Worm (Caenorhabditis elegans) whole organism, mixed stage, embryonic: ENCODE results near the gene sdpn-1.

Experiments
- bed-3 ChIP-seq: fragments of 200-800 bp; sonication (Bioruptor generic); optimal IDR thresholded peaks from 3 replicates; lab custom pipeline; 2018; ENCODE audit warnings: mild to moderate bottlenecking, missing genetic modification characterization, moderate library complexity, missing compliant biosample characterization
- blmp-1 ChIP-seq: fragments of 150-350 bp; optimal IDR thresholded peaks from 2 replicates; lab custom pipeline; 2014; ENCODE audit warnings: missing biosample characterization, missing genetic modification characterization
- ces-1 ChIP-seq: fragments of 150-350 bp; optimal IDR thresholded peaks from 2 replicates; lab custom pipeline; 2014; ENCODE audit warnings: missing biosample characterization, missing genetic modification reagents, missing genetic modification characterization
- elt-1 ChIP-seq: sonication (generic microtip); optimal IDR thresholded peaks from 2 replicates; lab custom pipeline; 2017; ENCODE audit warnings: missing genetic modification characterization, mild to moderate bottlenecking, missing compliant biosample characterization, antibody characterized with exemption, moderate library complexity, borderline replicate concordance; ENCODE audit not compliant: insufficient read depth
- elt-3 ChIP-seq: fragments of 150-350 bp; optimal IDR thresholded peaks from 2 replicates; lab custom pipeline; 2014; ENCODE audit warnings: missing biosample characterization, missing genetic modification characterization
- lsy-2 ChIP-seq: fragments of 150-350 bp; optimal IDR thresholded peaks from 2 replicates; lab custom pipeline; 2014; ENCODE audit warnings: missing biosample characterization, missing genetic modification characterization
- nhr-2 ChIP-seq: fragments of 150-350 bp; optimal IDR thresholded peaks from 2 replicates; lab custom pipeline; 2014; ENCODE audit warnings: missing biosample characterization, missing genetic modification characterization
- nhr-237 ChIP-seq: fragments of 150-350 bp; optimal IDR thresholded peaks from 2 replicates; lab custom pipeline; 2014; ENCODE audit warnings: missing biosample characterization, missing genetic modification characterization
- nhr-28 ChIP-seq: fragments of 150-350 bp; optimal IDR thresholded peaks from 2 replicates; lab custom pipeline; 2014; ENCODE audit warnings: missing biosample characterization, missing genetic modification characterization
- pha-4 ChIP-seq: fragments of 150-350 bp; optimal IDR thresholded peaks from 2 replicates; lab custom pipeline; 2018; ENCODE audit warnings: missing biosample characterization, missing genetic modification reagents, missing genetic modification characterization
- snpc-4 ChIP-seq: fragments of 150-350 bp; optimal IDR thresholded peaks from 2 replicates; lab custom pipeline; 2014; ENCODE audit warnings: missing biosample characterization, missing genetic modification characterization
- unc-120 ChIP-seq: sonication (generic microtip); optimal IDR thresholded peaks from 2 replicates; lab custom pipeline; 2017; ENCODE audit warnings: missing genetic modification characterization, missing compliant biosample characterization; ENCODE audit not compliant: poor library complexity, severe bottlenecking
- unc-62 ChIP-seq: fragments of 150-350 bp; optimal IDR thresholded peaks from 2 replicates; lab custom pipeline; 2014; ENCODE audit warnings: missing biosample characterization, missing genetic modification reagents, missing genetic modification characterization
- ztf-11 ChIP-seq: fragments of 150-350 bp; optimal IDR thresholded peaks from 2 replicates; lab custom pipeline; 2014; ENCODE audit warnings: missing biosample characterization, missing genetic modification characterization

DNA sequence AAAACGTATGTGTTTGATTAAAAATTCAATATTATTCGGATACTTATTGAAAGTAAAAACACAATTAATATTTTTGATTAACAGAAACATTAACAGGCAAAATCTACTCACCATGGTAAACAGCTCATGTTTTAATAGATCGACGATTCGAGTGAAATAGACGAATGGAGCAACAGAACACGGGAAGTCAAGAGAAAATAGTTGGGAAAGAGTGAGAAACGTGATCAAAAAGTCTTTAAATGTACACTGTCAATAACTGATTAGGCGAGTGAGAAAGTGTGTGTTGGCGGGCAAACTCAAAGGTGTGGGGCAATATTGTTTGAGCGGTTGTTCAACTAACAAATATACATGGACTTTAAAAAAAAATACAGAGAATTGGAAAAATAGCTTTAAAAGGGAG lies at the start of gene sdpn-1:
- no peak for TF ChIP-seq nhr-2 (tag; lab: Kevin White, UChicago)
- TF ChIP-seq lsy-2 (tag; lab: Kevin White, UChicago): no peak
- no peak for TF ChIP-seq elt-1 (tag; lab: Kevin White, UChicago)
- no peak for TF ChIP-seq bed-3 (GFP tag; lab: Kevin White, UChicago)
- TF ChIP-seq pha-4 (tag; lab: Kevin White, UChicago): no peak
- no peak for TF ChIP-seq elt-3
- no peak for TF ChIP-seq nhr-237 (tag; lab: Kevin White, UChicago)
- no peak for TF ChIP-seq ces-1 (GFP tag; lab: Kevin White, UChicago)
- TF ChIP-seq unc-62 (GFP tag; lab: Kevin White, UChicago): no peak
- TF ChIP-seq snpc-4 (tag; lab: Kevin White, UChicago): no peak
- no peak for TF ChIP-seq ztf-11 (tag; lab: Kevin White, UChicago)
- TF ChIP-seq unc-120 (tag; lab: Kevin White, UChicago): no peak
- TF ChIP-seq nhr-28 (tag; lab: Kevin White, UChicago): no peak
- TF ChIP-seq blmp-1: no peak
